Worm (Caenorhabditis elegans) whole organism, L2 larva: Measurements from ENCODE around the gene asm-3.

Experiments used
- R02D3.7 ChIP-seq: fragments of 150-350 bp; optimal IDR thresholded peaks from 2 replicates; lab custom pipeline; 2014; ENCODE audit warnings: missing biosample characterization, missing genetic modification characterization
- blmp-1 ChIP-seq: sonication (generic microtip); optimal IDR thresholded peaks from 2 replicates; lab custom pipeline; 2017; ENCODE audit warnings: missing genetic modification characterization, mild to moderate bottlenecking, missing compliant biosample characterization, antibody characterized with exemption, moderate library complexity; ENCODE audit not compliant: insufficient read depth
- egl-27 ChIP-seq: sonication (generic microtip); optimal IDR thresholded peaks from 3 replicates; lab custom pipeline; 2017; ENCODE audit warnings: missing biosample characterization, missing genetic modification reagents, missing genetic modification characterization
- elt-3 ChIP-seq: sonication (generic microtip); optimal IDR thresholded peaks from 2 replicates; lab custom pipeline; 2017; ENCODE audit warnings: missing biosample characterization, missing genetic modification characterization
- lin-11 ChIP-seq: fragments of 150-350 bp; sonication (generic microtip); optimal IDR thresholded peaks from 2 replicates; lab custom pipeline; 2014; ENCODE audit warnings: missing biosample characterization, missing genetic modification characterization, inconsistent platforms, mixed read lengths
- lsy-2 ChIP-seq, 2 experiments: fragments of 150-350 bp in 1 of 2; sonication (generic microtip) in 1 of 2; optimal IDR thresholded peaks; 2 replicates each; lab custom pipeline; 2014 to 2017; ENCODE audit warnings: missing biosample characterization in 2 of 2, missing genetic modification characterization in 2 of 2
- mdl-1 ChIP-seq, 2 experiments: fragments of 150-350 bp in 1 of 2; sonication (generic microtip) in 1 of 2; optimal IDR thresholded peaks; 2 replicates each; lab custom pipeline; 2017; ENCODE audit warnings: missing biosample characterization in 2 of 2, missing genetic modification characterization in 2 of 2
- snpc-4 ChIP-seq: fragments of 150-350 bp; optimal IDR thresholded peaks from 2 replicates; lab custom pipeline; 2014; ENCODE audit warnings: missing biosample characterization, missing genetic modification characterization
- ztf-11 ChIP-seq: sonication (generic microtip); optimal IDR thresholded peaks from 2 replicates; lab custom pipeline; 2017; ENCODE audit warnings: missing biosample characterization, missing genetic modification characterization

ce11 chrIV:545852-546251 lies 22.2 kb upstream of the asm-3 start:
- TF ChIP-seq blmp-1 (tag; lab: Kevin White, UChicago) (no peak), ztf-11 (tag; lab: Kevin White, UChicago) (no peak), mdl-1 (tag; optimal IDR thresholded peaks at IDR 0.05; lab: Kevin White, UChicago) (no peak), elt-3 (no peak), lin-11 (tag; lab: Kevin White, UChicago) (no peak), R02D3.7 (tag; lab: Kevin White, UChicago) (no peak), lsy-2 (tag; optimal IDR thresholded peaks at IDR 0.05; lab: Kevin White, UChicago) (no peak), snpc-4 (tag; lab: Kevin White, UChicago) (no peak), egl-27 (tag; lab: Kevin White, UChicago) (no peak)
